Fruit fly (Drosophila melanogaster): Measurements from ENCODE around the gene pyx.

pyx gene

dm6 chr3L:247482-248225 is 24.8 kb upstream of the pyx start, which contains the start of gene mthl14:
TSS of gene mthl14 (plus strand) at chr3L:247491.
- no peak for TF ChIP-seq CG17801 (GFP tag; optimal IDR thresholded peaks at IDR 0.05; ENCODE audit: partially characterized antibody)

dm6 chr3L:246644-247199 is 23.9 kb upstream of the pyx start:
- TF ChIP-seq CG17801 (GFP tag; optimal IDR thresholded peaks at IDR 0.05; ENCODE audit: partially characterized antibody) = peak; percentile 37

- TF ChIP-seq CG17801 (GFP tag; optimal IDR thresholded peaks at IDR 0.05; ENCODE audit: partially characterized antibody) = no peak
These were observed 11.5 kb upstream of the pyx start for dm6 chr3L:234337-234736.

DNA sequence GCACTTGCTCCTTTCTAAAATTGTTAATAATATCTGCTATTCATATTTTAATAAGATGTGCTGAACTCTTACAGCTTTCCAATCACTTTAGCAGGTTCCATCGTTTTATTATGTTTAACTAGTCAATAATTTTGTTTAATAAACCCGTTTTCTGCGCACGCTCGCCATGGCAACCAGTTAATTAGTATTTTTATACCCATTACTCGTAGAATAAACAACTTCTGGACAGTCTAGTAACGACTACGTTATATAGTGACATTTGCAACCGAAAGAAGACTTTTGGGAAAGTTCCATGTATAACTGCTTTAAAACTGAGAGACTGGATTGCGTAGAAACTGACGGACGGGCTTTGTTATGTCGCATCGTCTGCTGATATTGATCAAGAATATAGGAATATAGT is 10.4 kb upstream of the pyx start, which contains the start of gene CG34453:
TSS of gene CG34453 (minus strand) at position 101 of the 400 bp plus-strand sequence.
- no peak for TF ChIP-seq CG17801 (GFP tag; optimal IDR thresholded peaks at IDR 0.05; ENCODE audit: partially characterized antibody)

DNA sequence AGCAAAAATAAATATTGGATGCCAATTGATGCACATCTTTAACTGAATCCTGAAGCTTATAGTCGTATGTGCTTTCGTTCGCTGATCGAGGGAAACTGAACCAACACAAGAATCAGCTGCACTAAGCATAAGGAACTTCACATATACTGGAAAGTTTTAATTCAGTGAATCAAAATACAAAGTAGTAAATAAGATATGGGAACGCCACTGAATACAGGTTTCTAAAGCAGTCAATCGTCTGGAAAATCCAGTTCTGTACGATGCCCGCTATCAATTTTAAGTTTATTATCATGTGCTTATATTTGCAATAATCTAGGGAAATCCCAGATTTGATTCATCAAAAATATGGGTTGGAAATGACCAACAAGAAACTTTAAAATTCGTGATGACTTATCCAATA is 9.4 kb upstream of the pyx start, which contains the start of gene CG34454:
TSS of gene CG34454 (minus strand) at position 84 of the 400 bp plus-strand sequence.
- no peak for TF ChIP-seq CG17801 (GFP tag; optimal IDR thresholded peaks at IDR 0.05; ENCODE audit: partially characterized antibody)

DNA sequence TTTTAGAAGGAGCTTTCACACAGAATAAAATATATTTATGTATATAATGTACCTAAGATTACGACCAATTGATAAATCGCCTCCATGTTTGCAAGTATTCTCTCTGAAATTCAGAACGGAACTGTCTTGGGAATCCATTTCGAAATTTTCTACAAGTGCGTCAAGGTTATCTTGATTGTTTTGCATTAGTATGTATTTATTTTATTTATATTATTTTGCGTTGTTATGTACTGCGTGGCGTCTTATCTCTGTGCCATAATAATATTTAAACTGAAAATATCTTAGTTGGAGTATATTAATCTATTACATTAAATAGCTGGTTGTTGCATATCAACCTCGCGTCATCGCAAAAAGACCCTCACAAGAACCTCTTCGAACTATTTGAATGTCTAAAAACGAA is 8.6 kb upstream of the pyx start, which contains the start of gene CG42846:
TSS of gene CG42846 (minus strand) at position 101 of the 400 bp plus-strand sequence.
- TF ChIP-seq CG17801 (GFP tag; optimal IDR thresholded peaks at IDR 0.05; ENCODE audit: partially characterized antibody) = no peak

DNA sequence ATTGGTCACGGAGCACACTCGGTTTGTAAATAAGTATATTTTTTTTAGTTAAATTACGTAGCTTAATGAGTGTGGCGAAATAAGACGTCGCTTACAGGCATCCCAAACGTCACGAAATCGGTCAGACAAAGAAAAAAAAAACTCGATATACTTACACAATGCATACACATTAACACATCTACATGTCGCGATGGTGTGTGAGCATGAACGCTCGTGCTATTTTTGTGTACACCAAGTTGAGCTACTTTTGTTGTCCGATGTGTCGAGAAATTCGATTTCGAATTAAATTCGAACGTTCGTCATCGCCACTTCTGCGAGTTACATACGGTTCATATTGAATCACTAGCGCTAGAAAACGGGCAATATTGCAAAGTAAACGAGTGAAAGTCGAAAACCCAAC is 2.3 kb upstream of the pyx start:
- no peak for TF ChIP-seq CG17801 (GFP tag; optimal IDR thresholded peaks at IDR 0.05; ENCODE audit: partially characterized antibody)

DNA sequence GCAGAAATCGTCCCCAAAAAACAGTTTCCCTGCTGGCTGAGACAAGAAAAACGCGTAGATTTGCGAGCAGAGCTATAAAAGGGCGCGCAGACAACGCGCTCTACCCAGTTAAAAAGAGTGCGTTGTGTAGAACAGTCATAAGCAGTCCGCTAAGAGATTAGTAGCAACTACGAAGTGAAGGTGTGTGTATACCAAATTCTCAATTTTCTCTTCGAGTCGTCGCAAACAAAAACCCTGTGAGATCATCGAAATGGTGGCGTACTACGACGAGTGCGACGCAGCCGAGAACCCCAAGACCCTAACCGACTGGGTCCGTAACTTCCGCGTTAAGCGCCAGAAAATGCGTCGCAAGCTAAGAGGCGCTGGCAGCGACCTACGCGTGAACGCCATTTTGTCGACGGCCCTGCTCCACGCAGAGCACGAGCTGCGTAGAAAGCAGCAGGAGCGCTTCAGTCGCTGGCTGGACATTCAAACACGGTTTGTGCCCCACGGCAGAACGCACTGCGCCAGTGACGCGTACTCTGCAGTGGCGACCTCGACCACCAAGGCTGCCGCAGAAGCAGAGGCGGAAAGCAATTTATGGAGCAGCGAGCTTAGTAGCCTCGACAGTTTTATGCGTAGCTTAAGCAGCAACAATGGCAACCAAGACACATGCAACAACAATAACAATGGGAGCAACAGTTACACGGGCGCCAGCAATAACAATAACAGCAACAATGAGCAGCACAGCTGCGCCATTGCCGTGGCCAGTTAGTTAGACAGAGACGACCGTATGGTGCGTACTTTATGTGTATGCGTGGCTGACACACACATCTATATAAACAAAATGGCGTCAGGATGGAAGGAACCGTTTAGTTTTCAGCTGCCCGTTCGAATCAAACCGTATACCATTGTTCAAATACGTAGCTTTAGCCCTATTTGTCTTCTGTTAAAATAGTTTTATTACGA is 1.4 kb upstream of the pyx start:
- no peak for TF ChIP-seq CG17801 (GFP tag; optimal IDR thresholded peaks at IDR 0.05; ENCODE audit: partially characterized antibody)

- TF ChIP-seq CG17801 (GFP tag; optimal IDR thresholded peaks at IDR 0.05; ENCODE audit: partially characterized antibody) = no peak
These were observed 5.3 kb downstream of the pyx start, which contains the start of gene CG13877 for dm6 chr3L:217480-218118. TSS of gene CG13877 (plus strand) at chr3L:218068.

- TF ChIP-seq CG17801 (GFP tag; optimal IDR thresholded peaks at IDR 0.05; ENCODE audit: partially characterized antibody) = no peak
These were observed 6.5 kb downstream of the pyx start, which contains the start of gene Kaz1-ORFB for dm6 chr3L:216325-216724. TSS of gene Kaz1-ORFB (plus strand) at chr3L:216625.

- peak; percentile 11 for TF ChIP-seq CG17801 (GFP tag; optimal IDR thresholded peaks at IDR 0.05; ENCODE audit: partially characterized antibody)
These were observed 10.3 kb downstream of the pyx start, which contains the start of the genes thoc7 and Dis3l2 for dm6 chr3L:212520-212919. TSS of gene thoc7 (minus strand) at chr3L:212687. TSS of gene Dis3l2 (plus strand) at chr3L:212709.

- peak; percentile 40 for TF ChIP-seq CG17801 (GFP tag; optimal IDR thresholded peaks at IDR 0.05; ENCODE audit: partially characterized antibody)
These were observed 11.7 kb downstream of the pyx start, which contains the start of gene Prp4k for dm6 chr3L:211200-211599. TSS of gene Prp4k (minus strand) at chr3L:211457.

- TF ChIP-seq CG17801 (GFP tag; optimal IDR thresholded peaks at IDR 0.05; ENCODE audit: partially characterized antibody) = peak; percentile 99
These were observed 17.1 kb downstream of the pyx start, which contains the start of the genes Gk1 and CG13876 for dm6 chr3L:205723-206284. TSS of gene Gk1 (minus strand) at chr3L:205844. TSS of gene CG13876 (plus strand) at chr3L:206134.

All from ovary, adult (tissue).